Worm (Caenorhabditis elegans) whole organism, midembryonic: Measurements from ENCODE around the gene srx-5.

ENCODE experiments used
- T22C8.4 ChIP-seq: fragments of 200-800 bp; sonication (Bioruptor generic); IDR thresholded peaks from 2 replicates; pipeline ENCODE4 v1.3.6; 2022; ENCODE audit warnings: missing genetic modification characterization, missing compliant biosample characterization
- flt-1 ChIP-seq: fragments of 200-800 bp; sonication (Bioruptor generic); IDR thresholded peaks from 2 replicates; pipeline ENCODE4 v1.3.6; 2022; ENCODE audit warnings: missing genetic modification characterization, missing compliant biosample characterization
- klf-2 ChIP-seq: fragments of 200-800 bp; sonication (Bioruptor generic); conservative IDR thresholded peaks from 2 replicates; pipeline ENCODE4 v1.3.6; 2022; ENCODE audit warnings: missing genetic modification reagents, missing genetic modification characterization, missing compliant biosample characterization
- med-1 ChIP-seq: sonication (generic microtip); optimal IDR thresholded peaks from 2 replicates; lab custom pipeline; 2017; ENCODE audit warnings: missing genetic modification characterization, mild to moderate bottlenecking, missing compliant biosample characterization, antibody characterized with exemption, missing genetic modification reagents; ENCODE audit not compliant: insufficient read depth
- tab-1 ChIP-seq: fragments of 200-800 bp; sonication (Bioruptor generic); IDR thresholded peaks from 2 replicates; pipeline ENCODE4 v1.3.6; 2022; ENCODE audit warnings: missing genetic modification characterization, missing compliant biosample characterization
- ztf-23 ChIP-seq: fragments of 200-800 bp; sonication (Bioruptor generic); IDR thresholded peaks from 2 replicates; pipeline ENCODE4 v1.3.6; 2022; ENCODE audit warnings: missing genetic modification reagents, missing genetic modification characterization, missing compliant biosample characterization
- ztf-29 ChIP-seq: fragments of 200-800 bp; sonication (Bioruptor generic); IDR thresholded peaks from 2 replicates; pipeline ENCODE4 v1.3.6; 2022; ENCODE audit warnings: missing genetic modification reagents, missing genetic modification characterization, missing compliant biosample characterization

- TF ChIP-seq tab-1 (GFP tag; lab: Robert Waterston, UW) (no peak), flt-1 (GFP tag; lab: Robert Waterston, UW) (no peak), klf-2 (no peak), T22C8.4 (GFP tag; lab: Robert Waterston, UW) (no peak), med-1 (no peak), ztf-29 (GFP tag; lab: Robert Waterston, UW) (no peak), ztf-23 (GFP tag; lab: Robert Waterston, UW) (no peak)
Measured at ce11 chrV:702260-702659, 2.4 kb downstream of the srx-5 start, which contains the start of gene srbc-37.
